Fruit fly (Drosophila melanogaster) whole organism, wandering third instar larva: ENCODE data around the gene CG34348.

Experiments used
- HLH106 ChIP-seq: fragments of 200-800 bp; optimal IDR thresholded peaks from 3 replicates; lab custom pipeline; 2019; ENCODE audit warnings: missing biosample characterization, mild to moderate bottlenecking, missing genetic modification characterization, moderate library complexity
- Mio ChIP-seq: sonication (Bioruptor generic); optimal IDR thresholded peaks from 2 replicates; lab custom pipeline; 2016; ENCODE audit warnings: missing biosample characterization, missing genetic modification characterization
- fru ChIP-seq: fragments of 200-800 bp; sonication (Bioruptor generic); optimal IDR thresholded peaks from 3 replicates; lab custom pipeline; 2016; ENCODE audit warnings: missing biosample characterization, mild to moderate bottlenecking, missing genetic modification characterization
- usp ChIP-seq: fragments of >200 bp; optimal IDR thresholded peaks from 2 replicates; lab custom pipeline; 2017; ENCODE audit warnings: missing biosample characterization, missing genetic modification characterization

DNA sequence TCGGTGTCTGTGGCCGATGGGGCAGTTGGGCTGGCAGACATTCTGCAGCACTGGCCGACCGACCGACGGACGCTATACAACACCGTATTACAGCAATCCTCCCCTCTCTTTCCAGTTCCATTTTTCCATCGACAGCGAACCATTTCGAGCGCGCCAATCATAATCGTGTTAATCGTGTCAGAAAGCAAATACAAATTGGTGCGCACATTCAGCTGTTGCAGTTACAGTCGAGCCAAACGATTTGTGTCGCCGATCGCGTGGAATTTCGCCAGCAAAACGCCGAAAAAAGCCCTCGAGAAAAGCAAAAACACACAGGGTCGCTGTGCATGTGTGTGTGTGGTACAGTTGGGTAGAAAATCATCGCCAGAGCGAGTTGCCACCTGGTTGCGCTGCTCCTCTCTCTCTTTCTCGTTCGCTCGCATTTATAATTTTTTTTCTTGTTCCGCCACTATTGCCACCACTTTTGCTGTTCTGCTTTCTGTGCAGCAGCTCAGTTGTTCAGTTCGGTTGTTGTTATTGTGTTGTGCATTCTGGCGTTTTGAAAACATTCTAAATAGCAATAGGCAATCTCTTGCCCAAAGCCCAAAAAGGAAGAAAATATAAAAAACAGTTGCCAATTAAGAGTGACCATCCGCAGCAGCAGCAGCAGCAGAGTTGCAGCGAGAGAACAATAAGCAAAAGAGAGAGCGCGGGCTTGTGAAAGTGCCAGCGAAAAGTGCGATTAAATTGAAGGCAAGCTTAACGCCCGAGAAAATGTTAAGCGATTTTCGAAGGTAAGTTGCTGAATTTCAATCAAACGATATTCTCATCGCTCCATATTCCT lies 11.0 kb downstream of the CG34348 start, which contains the start of gene CG1737:
- peak; percentile 19 for TF ChIP-seq HLH106 (tag; lab: Kevin White, UChicago)
- TF ChIP-seq Mio (GFP tag; lab: Kevin White, UChicago) = no peak
- peak; percentile 45 for TF ChIP-seq fru (GFP tag; lab: Kevin White, UChicago)
- no peak for TF ChIP-seq usp (GFP tag; lab: Kevin White, UChicago)
